Fruit fly (Drosophila melanogaster): Measurements from ENCODE around the gene Gk1.

The Gk1 gene

dm6 chr3L:157674-158179, 47.9 kb downstream of the Gk1 start:
- no peak for TF ChIP-seq EcR (GFP tag; optimal IDR thresholded peaks at IDR 0.05)
- no peak for TF ChIP-seq pan (optimal IDR thresholded peaks at IDR 0.05)
- no peak for TF ChIP-seq CG8478 (optimal IDR thresholded peaks at IDR 0.05)

- TF ChIP-seq EcR (GFP tag; optimal IDR thresholded peaks at IDR 0.05): no peak
- TF ChIP-seq usp (GFP tag; optimal IDR thresholded peaks at IDR 0.05): no peak
- TF ChIP-seq Dll (optimal IDR thresholded peaks at IDR 0.05): no peak
- no peak for TF ChIP-seq psq (optimal IDR thresholded peaks at IDR 0.05)
- TF ChIP-seq pan (optimal IDR thresholded peaks at IDR 0.05): no peak
- no peak for TF ChIP-seq CG8478 (optimal IDR thresholded peaks at IDR 0.05)
These were observed 48.9 kb downstream of the Gk1 start for dm6 chr3L:156591-157303.

dm6 chr3L:153670-154069, 52.0 kb downstream of the Gk1 start:
- TF ChIP-seq pan (optimal IDR thresholded peaks at IDR 0.05): no peak
- no peak for TF ChIP-seq EcR (GFP tag; optimal IDR thresholded peaks at IDR 0.05)
- no peak for TF ChIP-seq CG8478 (optimal IDR thresholded peaks at IDR 0.05)
- no peak for TF ChIP-seq psq (optimal IDR thresholded peaks at IDR 0.05)
- no peak for TF ChIP-seq Dll (optimal IDR thresholded peaks at IDR 0.05)
- no peak for TF ChIP-seq usp (GFP tag; optimal IDR thresholded peaks at IDR 0.05)

- no peak for TF ChIP-seq pan (optimal IDR thresholded peaks at IDR 0.05)
- TF ChIP-seq usp (GFP tag; optimal IDR thresholded peaks at IDR 0.05): no peak
- no peak for TF ChIP-seq Dll (optimal IDR thresholded peaks at IDR 0.05)
- TF ChIP-seq EcR (GFP tag; optimal IDR thresholded peaks at IDR 0.05): no peak
- TF ChIP-seq CG8478 (optimal IDR thresholded peaks at IDR 0.05): no peak
- TF ChIP-seq psq (optimal IDR thresholded peaks at IDR 0.05): no peak
These were observed 53.2 kb downstream of the Gk1 start, which contains the start of the genes Dic61B and p130CAS for dm6 chr3L:152489-152888. Gene Dic61B (minus strand): TSS chr3L:152589. Gene p130CAS (plus strand): TSS chr3L:152884.
